Fruit fly (Drosophila melanogaster) Kc167 (cell line): ENCODE data around the gene CG13003.

Source experiments
- Myc ChIP-seq: fragments of >200 bp; optimal IDR thresholded peaks from 2 replicates; lab custom pipeline; 2017; ENCODE audit warnings: missing external identifiers
- Sin3A ChIP-seq: fragments of >200 bp; optimal IDR thresholded peaks from 2 replicates; lab custom pipeline; 2018; ENCODE audit warnings: missing external identifiers
- h ChIP-seq: fragments of >200 bp; optimal IDR thresholded peaks from 3 replicates; lab custom pipeline; 2018; ENCODE audit warnings: missing external identifiers
- insv ChIP-seq: fragments of >200 bp; optimal IDR thresholded peaks from 3 replicates; lab custom pipeline; 2018; ENCODE audit warnings: missing external identifiers
- psq ChIP-seq: fragments of >200 bp; optimal IDR thresholded peaks from 2 replicates; lab custom pipeline; 2017; ENCODE audit warnings: missing external identifiers
- ttk ChIP-seq: sonication (Bioruptor generic); optimal IDR thresholded peaks from 2 replicates; lab custom pipeline; 2017; ENCODE audit warnings: missing external identifiers

dm6 chrX:16839033-16839432, 37.3 kb downstream of the CG13003 start:
- TF ChIP-seq Myc (lab: Kevin White, UChicago) (no peak), ttk (lab: Kevin White, UChicago) (no peak), psq (lab: Kevin White, UChicago) (no peak), h (lab: Kevin White, UChicago) (no peak), insv (lab: Kevin White, UChicago) (no peak), Sin3A (lab: Kevin White, UChicago) (no peak)
